Worm (Caenorhabditis elegans) whole organism, late embryonic: ENCODE data around the gene F35H10.5.

Experiments used
- K02D7.2 ChIP-seq: sonication (generic microtip); optimal IDR thresholded peaks from 2 replicates; lab custom pipeline; 2017; ENCODE audit warnings: mild to moderate bottlenecking, missing genetic modification characterization, missing compliant biosample characterization
- K09A11.1 ChIP-seq: sonication (generic microtip); optimal IDR thresholded peaks from 2 replicates; lab custom pipeline; 2017; ENCODE audit warnings: antibody characterized with exemption, mild to moderate bottlenecking, missing genetic modification characterization, missing compliant biosample characterization; ENCODE audit not compliant: insufficient read depth
- T23F11.4 ChIP-seq: fragments of 200-800 bp; sonication (Bioruptor generic); optimal IDR thresholded peaks from 2 replicates; lab custom pipeline; 2018; ENCODE audit warnings: mild to moderate bottlenecking, missing genetic modification characterization, missing compliant biosample characterization
- ahr-1 ChIP-seq: sonication (generic microtip); optimal IDR thresholded peaks from 2 replicates; lab custom pipeline; 2016; ENCODE audit warnings: missing genetic modification characterization, missing compliant biosample characterization
- ama-1 ChIP-seq: fragments of 150-350 bp; optimal IDR thresholded peaks from 2 replicates; lab custom pipeline; 2014
- ceh-14 ChIP-seq: sonication (generic microtip); optimal IDR thresholded peaks from 2 replicates; lab custom pipeline; 2016; ENCODE audit warnings: missing genotype, missing genetic modification characterization, missing compliant biosample characterization
- ceh-18 ChIP-seq: sonication (generic microtip); optimal IDR thresholded peaks from 2 replicates; lab custom pipeline; 2016; ENCODE audit warnings: missing genetic modification characterization, missing compliant biosample characterization
- ceh-19 ChIP-seq: fragments of 200-800 bp; sonication (Bioruptor generic); optimal IDR thresholded peaks from 2 replicates; lab custom pipeline; 2018; ENCODE audit warnings: mild to moderate bottlenecking, missing genetic modification characterization, missing compliant biosample characterization
- ceh-24 ChIP-seq: sonication (generic microtip); optimal IDR thresholded peaks from 2 replicates; lab custom pipeline; 2016; ENCODE audit warnings: mild to moderate bottlenecking, missing genetic modification characterization, missing compliant biosample characterization
- ceh-6 ChIP-seq: fragments of 200-800 bp; sonication (Bioruptor generic); optimal IDR thresholded peaks from 2 replicates; lab custom pipeline; 2018; ENCODE audit warnings: mild to moderate bottlenecking, missing genetic modification characterization, missing compliant biosample characterization
- ceh-9 ChIP-seq: sonication (generic microtip); optimal IDR thresholded peaks from 2 replicates; lab custom pipeline; 2016; ENCODE audit warnings: mild to moderate bottlenecking, missing genetic modification characterization, inconsistent platforms, missing compliant biosample characterization
- che-1 ChIP-seq: sonication (generic microtip); optimal IDR thresholded peaks from 2 replicates; lab custom pipeline; 2016; ENCODE audit warnings: mild to moderate bottlenecking, missing genetic modification characterization, missing compliant biosample characterization
- dve-1 ChIP-seq: sonication (generic microtip); optimal IDR thresholded peaks from 2 replicates; lab custom pipeline; 2017; ENCODE audit warnings: antibody characterized with exemption, mild to moderate bottlenecking, missing genetic modification characterization, missing compliant biosample characterization
- elt-4 ChIP-seq: sonication (generic microtip); optimal IDR thresholded peaks from 2 replicates; lab custom pipeline; 2016; ENCODE audit warnings: missing genetic modification characterization, missing compliant biosample characterization
- ets-4 ChIP-seq: sonication (generic microtip); optimal IDR thresholded peaks from 2 replicates; lab custom pipeline; 2016; ENCODE audit warnings: missing genetic modification characterization, missing compliant biosample characterization
- eyg-1 ChIP-seq: sonication (generic microtip); optimal IDR thresholded peaks from 2 replicates; lab custom pipeline; 2016; ENCODE audit warnings: missing genotype, missing genetic modification characterization, missing compliant biosample characterization
- fax-1 ChIP-seq: sonication (generic microtip); optimal IDR thresholded peaks from 2 replicates; lab custom pipeline; 2016; ENCODE audit warnings: missing genotype, missing genetic modification characterization, missing compliant biosample characterization
- fkh-10 ChIP-seq: fragments of 150-350 bp; optimal IDR thresholded peaks from 2 replicates; lab custom pipeline; 2014; ENCODE audit warnings: missing biosample characterization, missing genetic modification reagents, missing genetic modification characterization
- hlh-13 ChIP-seq: fragments of 200-800 bp; sonication (Bioruptor generic); optimal IDR thresholded peaks from 2 replicates; lab custom pipeline; 2018; ENCODE audit warnings: mild to moderate bottlenecking, missing genetic modification characterization, missing compliant biosample characterization
- hlh-15 ChIP-seq: sonication (generic microtip); optimal IDR thresholded peaks from 2 replicates; lab custom pipeline; 2016; ENCODE audit warnings: missing genetic modification characterization, missing compliant biosample characterization
- lim-6 ChIP-seq: sonication (generic microtip); optimal IDR thresholded peaks from 2 replicates; lab custom pipeline; 2016; ENCODE audit warnings: missing genetic modification characterization, missing compliant biosample characterization
- lin-11 ChIP-seq: fragments of 200-800 bp; sonication (Bioruptor generic); optimal IDR thresholded peaks from 2 replicates; lab custom pipeline; 2018; ENCODE audit warnings: mild to moderate bottlenecking, missing genetic modification characterization, missing compliant biosample characterization
- nhr-11 ChIP-seq: fragments of 150-350 bp; optimal IDR thresholded peaks from 2 replicates; lab custom pipeline; 2014; ENCODE audit warnings: missing biosample characterization, missing genetic modification characterization
- nhr-232 ChIP-seq: sonication (generic microtip); optimal IDR thresholded peaks from 2 replicates; lab custom pipeline; 2016; ENCODE audit warnings: missing genetic modification characterization, missing compliant biosample characterization
- npax-4 ChIP-seq: sonication (generic microtip); optimal IDR thresholded peaks from 2 replicates; lab custom pipeline; 2016; ENCODE audit warnings: missing genetic modification characterization, missing compliant biosample characterization
- pag-3 ChIP-seq: sonication (generic microtip); optimal IDR thresholded peaks from 2 replicates; lab custom pipeline; 2016; ENCODE audit warnings: missing compliant biosample characterization, missing genetic modification characterization, borderline replicate concordance
- pat-9 ChIP-seq: fragments of 200-800 bp; sonication (Bioruptor generic); optimal IDR thresholded peaks from 2 replicates; lab custom pipeline; 2018; ENCODE audit warnings: mild to moderate bottlenecking, missing genetic modification characterization, moderate library complexity, missing compliant biosample characterization
- pax-1 ChIP-seq: fragments of 150-350 bp; optimal IDR thresholded peaks from 2 replicates; lab custom pipeline; 2014; ENCODE audit warnings: missing biosample characterization, missing genetic modification characterization
- pha-2 ChIP-seq: sonication (generic microtip); optimal IDR thresholded peaks from 2 replicates; lab custom pipeline; 2017; ENCODE audit warnings: mild to moderate bottlenecking, missing genetic modification characterization, missing compliant biosample characterization
- pros-1 ChIP-seq: fragments of 150-350 bp; optimal IDR thresholded peaks from 2 replicates; lab custom pipeline; 2014; ENCODE audit warnings: missing biosample characterization, missing genetic modification reagents, missing genetic modification characterization
- sdc-2 ChIP-seq: sonication (generic microtip); optimal IDR thresholded peaks from 2 replicates; lab custom pipeline; 2016; ENCODE audit warnings: missing genotype, missing genetic modification characterization, missing compliant biosample characterization
- sox-4 ChIP-seq: sonication (generic microtip); optimal IDR thresholded peaks from 2 replicates; lab custom pipeline; 2017; ENCODE audit warnings: mild to moderate bottlenecking, missing genetic modification characterization, inconsistent platforms, missing compliant biosample characterization
- syd-9 ChIP-seq: sonication (generic microtip); optimal IDR thresholded peaks from 2 replicates; lab custom pipeline; 2016; ENCODE audit warnings: mild to moderate bottlenecking, missing genetic modification characterization, moderate library complexity, missing compliant biosample characterization
- tbx-2 ChIP-seq: sonication (generic microtip); optimal IDR thresholded peaks from 2 replicates; lab custom pipeline; 2016; ENCODE audit warnings: missing genetic modification characterization, missing compliant biosample characterization
- ttx-3 ChIP-seq: sonication (generic microtip); optimal IDR thresholded peaks from 2 replicates; lab custom pipeline; 2016; ENCODE audit warnings: missing genetic modification reagents, missing genetic modification characterization, missing compliant biosample characterization
- unc-42 ChIP-seq: sonication (generic microtip); optimal IDR thresholded peaks from 2 replicates; lab custom pipeline; 2016; ENCODE audit warnings: missing genotype, missing genetic modification characterization, missing compliant biosample characterization
- zip-5 ChIP-seq: sonication (generic microtip); optimal IDR thresholded peaks from 2 replicates; lab custom pipeline; 2016; ENCODE audit warnings: missing genetic modification characterization, missing compliant biosample characterization

F35H10.5 gene

ce11 chrIV:8291232-8291631, 9.3 kb upstream of the F35H10.5 start, which contains the start of gene K07H8.2:
TSS of gene K07H8.2 (plus strand) at chrIV:8291532.
- TF ChIP-seq pag-3 (tag; lab: Kevin White, UChicago) (no peak), T23F11.4 (GFP tag; lab: Kevin White, UChicago) (no peak), ceh-9 (tag; lab: Kevin White, UChicago) (no peak), nhr-11 (tag; lab: Kevin White, UChicago) (no peak), ceh-24 (tag; lab: Kevin White, UChicago) (no peak), ets-4 (tag; lab: Kevin White, UChicago) (no peak), K09A11.1 (tag; lab: Kevin White, UChicago) (no peak), ahr-1 (tag; lab: Kevin White, UChicago) (no peak), nhr-232 (tag; lab: Kevin White, UChicago) (no peak), lin-11 (tag; lab: Kevin White, UChicago) (no peak), fax-1 (tag; lab: Kevin White, UChicago) (no peak), pros-1 (no peak), elt-4 (no peak), hlh-15 (tag; lab: Kevin White, UChicago) (no peak), sox-4 (tag; lab: Kevin White, UChicago) (no peak), ceh-14 (tag; lab: Kevin White, UChicago) (no peak), ttx-3 (no peak)

ce11 chrIV:8294650-8295049, 5.9 kb upstream of the F35H10.5 start, which contains the start of gene tbce-1:
TSS of gene tbce-1 (plus strand) at chrIV:8294690.
- TF ChIP-seq ceh-19 (GFP tag; lab: Kevin White, UChicago) (no peak), npax-4 (no peak), hlh-13 (GFP tag; lab: Kevin White, UChicago) (no peak), eyg-1 (tag; lab: Kevin White, UChicago) (no peak), ets-4 (tag; lab: Kevin White, UChicago) (no peak), nhr-232 (tag; lab: Kevin White, UChicago) (no peak), pax-1 (tag; lab: Kevin White, UChicago) (no peak), fkh-10 (GFP tag; lab: Kevin White, UChicago) (no peak), unc-42 (no peak), pha-2 (tag; lab: Kevin White, UChicago) (no peak), zip-5 (tag; lab: Kevin White, UChicago) (no peak), lim-6 (tag; lab: Kevin White, UChicago) (no peak)

ce11 chrIV:8297192-8297591, 3.4 kb upstream of the F35H10.5 start, which contains the start of gene nprl-3:
TSS of gene nprl-3 (plus strand) at chrIV:8297492.
- TF ChIP-seq fax-1 (tag; lab: Kevin White, UChicago) (no peak), lim-6 (tag; lab: Kevin White, UChicago) (no peak), ama-1 (no peak), K02D7.2 (tag; lab: Kevin White, UChicago) (no peak), dve-1 (no peak), ceh-18 (no peak), tbx-2 (no peak)
- TF ChIP-seq, all 69 proteins: peak for 0

- TF ChIP-seq pros-1 (no peak), che-1 (no peak), syd-9 (tag; lab: Kevin White, UChicago) (no peak), nhr-232 (tag; lab: Kevin White, UChicago) (no peak), sdc-2 (no peak), pat-9 (tag; lab: Kevin White, UChicago) (no peak), hlh-15 (tag; lab: Kevin White, UChicago) (no peak), zip-5 (tag; lab: Kevin White, UChicago) (no peak), pax-1 (tag; lab: Kevin White, UChicago) (no peak), ceh-18 (no peak), elt-4 (no peak), ceh-6 (no peak)
These were observed 932 bp upstream of the F35H10.5 start, which contains the start of gene F35H10.6 for ce11 chrIV:8299636-8300035. TSS of gene F35H10.6 (plus strand) at chrIV:8299936.
